Worm (Caenorhabditis elegans) whole organism, L1 larva: ENCODE measurements around the gene srz-54.

Experiments used
- aly-2 ChIP-seq: fragments of 150-350 bp; optimal IDR thresholded peaks from 2 replicates; lab custom pipeline; 2014; ENCODE audit warnings: missing biosample characterization, missing genetic modification characterization
- ama-1 ChIP-seq: fragments of 150-350 bp; optimal IDR thresholded peaks from 2 replicates; lab custom pipeline; 2014
- egl-13 ChIP-seq: sonication (generic microtip); optimal IDR thresholded peaks from 2 replicates; lab custom pipeline; 2016; ENCODE audit warnings: missing genotype, missing genetic modification reagents, missing genetic modification characterization, missing compliant biosample characterization
- grh-1 ChIP-seq: fragments of 200-800 bp; sonication (Bioruptor generic); IDR thresholded peaks from 2 replicates; pipeline ENCODE4 v1.3.6; 2022; ENCODE audit warnings: missing genetic modification reagents, missing genetic modification characterization, missing compliant biosample characterization
- nhr-12 ChIP-seq: sonication (generic microtip); optimal IDR thresholded peaks from 2 replicates; lab custom pipeline; 2017; ENCODE audit warnings: missing biosample characterization, missing genetic modification characterization
- nhr-28 ChIP-seq: fragments of 150-350 bp; optimal IDR thresholded peaks from 2 replicates; lab custom pipeline; 2014; ENCODE audit warnings: missing biosample characterization, missing genetic modification characterization
- sptf-1 ChIP-seq: fragments of 150-350 bp; optimal IDR thresholded peaks from 2 replicates; lab custom pipeline; 2014; ENCODE audit warnings: missing biosample characterization, missing genetic modification characterization
- swsn-7 ChIP-seq: sonication (generic microtip); optimal IDR thresholded peaks from 2 replicates; lab custom pipeline; 2016; ENCODE audit warnings: missing genetic modification characterization, missing compliant biosample characterization
- unc-86 ChIP-seq: sonication (generic microtip); optimal IDR thresholded peaks from 2 replicates; lab custom pipeline; 2016; ENCODE audit warnings: missing genetic modification characterization, missing compliant biosample characterization
- zag-1 ChIP-seq: fragments of 150-350 bp; optimal IDR thresholded peaks from 2 replicates; lab custom pipeline; 2014; ENCODE audit warnings: missing biosample characterization, missing genetic modification characterization

- TF ChIP-seq zag-1 (no peak), aly-2 (no peak), swsn-7 (tag; lab: Kevin White, UChicago) (no peak), unc-86 (tag; lab: Kevin White, UChicago) (no peak), ama-1 (lab: Kevin White, UChicago) (no peak), egl-13 (tag; lab: Kevin White, UChicago) (no peak), grh-1 (no peak), nhr-28 (no peak), sptf-1 (tag; lab: Kevin White, UChicago) (no peak), nhr-12 (no peak)
These were observed 50.0 kb downstream of the srz-54 start for ce11 chrV:17030430-17030829.
